Fruit fly (Drosophila melanogaster): ENCODE data around the gene CG32270.

Gene CG32270

DNA sequence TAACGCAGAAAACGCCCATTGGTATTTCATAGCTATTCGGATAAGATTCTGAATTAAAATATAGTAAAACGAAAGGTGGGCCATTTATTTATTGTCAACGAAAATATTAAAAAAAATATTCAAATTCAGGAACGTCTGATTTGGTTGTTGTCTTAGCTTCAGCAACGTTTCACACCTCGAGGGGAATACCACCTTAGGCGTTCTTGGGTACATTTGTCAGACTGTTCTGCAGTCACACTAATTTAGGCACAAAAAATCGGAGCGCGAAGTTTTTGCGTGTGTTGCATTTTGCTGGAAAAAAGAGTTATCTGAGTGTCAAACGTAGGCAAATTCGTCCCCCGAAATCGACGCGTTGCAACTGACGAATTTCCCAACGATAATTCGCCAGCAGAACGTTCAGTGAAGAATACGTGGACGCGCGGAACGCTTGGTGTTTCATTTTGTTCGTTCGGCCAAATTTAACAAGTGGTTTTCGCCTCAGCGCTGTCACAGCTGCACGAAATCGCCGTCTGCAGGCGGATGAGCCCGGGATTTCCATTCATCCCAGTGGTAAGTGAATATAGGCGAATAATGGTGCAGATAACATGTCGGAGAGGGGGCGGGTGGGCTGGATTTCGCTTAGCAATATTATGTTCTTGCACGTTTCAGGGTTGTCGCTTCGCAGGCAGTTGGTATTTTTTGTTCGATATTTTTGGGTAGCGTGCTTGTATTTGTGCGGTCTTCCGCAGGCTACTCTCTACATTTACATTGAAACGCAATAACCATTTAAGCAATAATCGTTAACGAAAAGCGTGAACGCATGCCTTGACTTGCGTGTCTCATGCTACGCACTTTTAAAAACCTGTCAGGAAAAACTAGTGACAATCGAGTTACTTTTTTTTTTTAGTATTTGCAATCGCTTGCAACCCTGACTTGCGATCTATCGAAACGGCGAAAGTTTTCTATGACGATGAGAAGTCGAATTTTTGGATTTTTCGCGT lies 16.2 kb upstream of the CG32270 start, which contains the start of gene Larp4B (continued):
- TF ChIP-seq NC2β (GFP tag; optimal IDR thresholded peaks at IDR 0.05) (peak; percentile 25), lbe (GFP tag; optimal IDR thresholded peaks at IDR 0.05) (peak; percentile 40), CG6854 (GFP tag; optimal IDR thresholded peaks at IDR 0.05) (no peak), croc (GFP tag; conservative IDR thresholded peaks at IDR 0.05) (no peak), CG6791 (GFP tag; IDR thresholded peaks at IDR 0.05; ENCODE audit: partially characterized antibody) (peak; percentile 50), stwl (tag; optimal IDR thresholded peaks at IDR 0.05) (peak; percentile 72), CG1832 (GFP tag; optimal IDR thresholded peaks at IDR 0.05) (no peak), CG10321 (GFP tag; IDR thresholded peaks at IDR 0.05) (no peak), hkb (optimal IDR thresholded peaks at IDR 0.05) (peak; percentile 42), hkb (GFP tag; IDR thresholded peaks at IDR 0.05) (no peak), B-H1 (GFP tag; IDR thresholded peaks at IDR 0.05) (no peak), CG2199 (GFP tag; IDR thresholded peaks at IDR 0.05) (0 out of 3 replicates have a peak, but pooled peaks have one; percentile 17), CG10366 (GFP tag; IDR thresholded peaks at IDR 0.05) (no peak), gfzf (GFP tag; optimal IDR thresholded peaks at IDR 0.05) (peak; percentile 98), CG4328 (GFP tag; optimal IDR thresholded peaks at IDR 0.05) (no peak), Dfd (GFP tag; optimal IDR thresholded peaks at IDR 0.05) (no peak), Dip2 (GFP tag; IDR thresholded peaks at IDR 0.05) (no peak), zen (tag; optimal IDR thresholded peaks at IDR 0.05) (peak; percentile 27), jigr1 (GFP tag; IDR thresholded peaks at IDR 0.05) (no peak), CG9817 (tag; optimal IDR thresholded peaks at IDR 0.05) (no peak), maf-S (GFP tag; optimal IDR thresholded peaks at IDR 0.05) (no peak), CG9797 (GFP tag; optimal IDR thresholded peaks at IDR 0.05) (peak; percentile 82), CG3995 (GFP tag; optimal IDR thresholded peaks at IDR 0.05) (peak; percentile 73), slbo (GFP tag; IDR thresholded peaks at IDR 0.05) (peak; percentile 35; the same call in 1 of the 2 replicates), dmrt11E (tag; optimal IDR thresholded peaks at IDR 0.05) (no peak), Antp (GFP tag; optimal IDR thresholded peaks at IDR 0.05) (no peak), Dll (GFP tag; IDR thresholded peaks at IDR 0.05; ENCODE audit: partially characterized antibody) (peak; percentile 77), CG2116 (GFP tag; optimal IDR thresholded peaks at IDR 0.05) (peak; percentile 98), CG17802 (tag; optimal IDR thresholded peaks at IDR 0.05) (no peak), pros (GFP tag; optimal IDR thresholded peaks at IDR 0.05) (no peak), Fer3 (tag; optimal IDR thresholded peaks at IDR 0.05) (no peak), nau (GFP tag; optimal IDR thresholded peaks at IDR 0.05) (no peak), Sox100B (GFP tag; optimal IDR thresholded peaks at IDR 0.05) (no peak), Asciz (GFP tag; optimal IDR thresholded peaks at IDR 0.05) (no peak), Stat92E (GFP tag; optimal IDR thresholded peaks at IDR 0.05) (no peak), Meics (GFP tag; optimal IDR thresholded peaks at IDR 0.05) (peak; percentile 7), fd102C (GFP tag; optimal IDR thresholded peaks at IDR 0.05) (no peak), ci (GFP tag; IDR thresholded peaks at IDR 0.05) (0 out of 3 replicates have a peak, but pooled peaks have one; percentile 6), CG9727 (GFP tag; optimal IDR thresholded peaks at IDR 0.05) (peak; percentile 19), Bteb2 (GFP tag; optimal IDR thresholded peaks at IDR 0.05) (peak; percentile 33), nerfin-1 (tag; optimal IDR thresholded peaks at IDR 0.05) (peak; percentile 17), salm (tag; optimal IDR thresholded peaks at IDR 0.05) (peak; percentile 8), her (GFP tag; optimal IDR thresholded peaks at IDR 0.05) (no peak), CG42726 (GFP tag; IDR thresholded peaks at IDR 0.05; ENCODE audit: partially characterized antibody) (0 out of 2 replicates have a peak, but pooled peaks have one; percentile 46), ttk (GFP tag; IDR thresholded peaks at IDR 0.05) (no peak), Scr (GFP tag; IDR thresholded peaks at IDR 0.05; ENCODE audit: partially characterized antibody) (peak; percentile 72), CG11398 (GFP tag; optimal IDR thresholded peaks at IDR 0.05) (no peak), CG32767 (GFP tag; IDR thresholded peaks at IDR 0.05) (no peak)
